Worm (Caenorhabditis elegans): ENCODE measurements around the gene alh-10.

Gene alh-10

DNA sequence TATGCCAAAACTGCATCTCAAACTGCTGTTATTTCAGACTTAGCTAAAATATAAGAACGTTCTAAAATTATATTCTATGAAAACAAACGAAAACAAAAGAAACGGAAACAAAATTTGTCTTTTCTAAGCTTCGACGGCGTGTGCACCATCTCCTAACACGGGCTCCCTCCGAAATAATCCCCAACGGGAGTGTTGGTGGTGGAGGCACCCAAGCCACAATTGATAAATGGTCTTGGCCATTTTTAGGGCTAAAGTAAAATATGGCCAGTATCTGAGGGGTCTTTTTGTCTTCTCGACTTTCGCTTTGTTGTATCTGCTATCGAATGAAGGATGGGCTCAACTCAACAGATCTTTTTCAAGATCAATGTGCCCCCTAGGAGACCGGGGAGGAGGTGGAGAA, 31.9 kb upstream of the alh-10 start:
- TF ChIP-seq Y48G9A.11 (GFP tag; IDR thresholded peaks at IDR 0.05): no peak
- TF ChIP-seq mes-2 (tag; optimal IDR thresholded peaks at IDR 0.05; ENCODE audit: poor library complexity, severe bottlenecking): no peak
- TF ChIP-seq gei-8 (GFP tag; optimal IDR thresholded peaks at IDR 0.05): no peak
- no peak for TF ChIP-seq lim-7 (GFP tag; IDR thresholded peaks at IDR 0.05)
- TF ChIP-seq nhr-25 (tag; optimal IDR thresholded peaks at IDR 0.05; ENCODE audit: borderline replicate concordance, insufficient read depth): no peak
- no peak for TF ChIP-seq mdl-1 (tag; optimal IDR thresholded peaks at IDR 0.05)
- peak in 1 of 2 experiments; percentile 47 for TF ChIP-seq unc-62 (GFP tag; optimal IDR thresholded peaks at IDR 0.05 in 1 of 2)
- TF ChIP-seq unc-62 (tag; optimal IDR thresholded peaks at IDR 0.05): no peak
- no peak for TF ChIP-seq sdz-12 (GFP tag; optimal IDR thresholded peaks at IDR 0.05)

DNA sequence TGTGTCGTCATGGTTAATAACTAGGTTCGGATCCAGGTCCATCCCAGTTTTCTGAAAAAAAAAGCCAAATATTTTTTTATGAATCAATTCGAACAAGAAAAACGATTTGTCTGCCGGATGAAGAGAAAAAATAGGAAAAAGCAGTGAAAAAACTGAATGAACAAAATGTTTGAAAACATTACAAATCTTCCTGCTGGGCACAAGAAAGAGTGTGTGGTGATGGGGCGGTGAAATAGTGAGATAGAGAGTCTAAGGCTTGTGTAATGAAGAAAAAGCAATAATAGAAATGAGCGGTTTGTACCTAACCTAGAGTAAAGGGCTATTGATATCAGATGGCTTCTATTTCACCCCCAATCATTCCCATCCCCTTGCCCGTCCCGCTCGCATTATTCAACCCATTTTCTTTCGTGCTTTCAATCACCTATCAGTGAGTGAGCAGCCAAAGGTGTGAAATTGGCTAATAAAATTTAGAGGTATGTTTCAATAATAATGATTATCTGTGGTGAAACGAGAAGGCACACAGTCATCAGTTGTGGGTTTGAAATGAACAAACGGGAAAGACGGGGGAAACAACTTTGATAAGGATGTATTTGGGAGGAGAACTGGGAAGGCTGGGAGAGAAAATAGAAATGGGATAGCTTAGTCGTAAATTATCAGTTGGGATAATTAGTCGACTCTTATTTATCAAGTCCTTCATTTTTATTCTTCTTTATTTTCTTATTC, 27.3 kb upstream of the alh-10 start, which contains the start of gene bar-1:
Gene bar-1 (minus strand): TSS at position 51 of the 723 bp plus-strand sequence.
- TF ChIP-seq php-3 (GFP tag; IDR thresholded peaks at IDR 0.05): peak; percentile 77
- TF ChIP-seq pqm-1 (tag; optimal IDR thresholded peaks at IDR 0.05): peak; percentile 48
- peak; percentile 47 for TF ChIP-seq hlh-11 (tag; optimal IDR thresholded peaks at IDR 0.05)
- peak in 1 of 2 experiments; percentile 15 for TF ChIP-seq unc-62 (GFP tag; optimal IDR thresholded peaks at IDR 0.05 in 1 of 2)
- no peak for TF ChIP-seq unc-62 (tag; optimal IDR thresholded peaks at IDR 0.05)
- TF ChIP-seq nhr-6 (tag; optimal IDR thresholded peaks at IDR 0.05): no peak
- no peak for TF ChIP-seq daf-16 (GFP tag; optimal IDR thresholded peaks at IDR 0.05)
- TF ChIP-seq daf-16 (tag; optimal IDR thresholded peaks at IDR 0.05): peak; percentile 60
- no peak for TF ChIP-seq D1046.2 (GFP tag; IDR thresholded peaks at IDR 0.05)
- 0 out of 2 replicates have a peak, but pooled peaks have one; percentile 20 for TF ChIP-seq ceh-20 (GFP tag; IDR thresholded peaks at IDR 0.05)
- TF ChIP-seq nhr-28 (tag; optimal IDR thresholded peaks at IDR 0.05): peak; percentile 51
- no peak for TF ChIP-seq ztf-11 (tag; optimal IDR thresholded peaks at IDR 0.05)
- peak; percentile 24 for TF ChIP-seq nhr-77 (tag; optimal IDR thresholded peaks at IDR 0.05)
- TF ChIP-seq dmd-6 (GFP tag; IDR thresholded peaks at IDR 0.05): peak; percentile 39; the same call in 1 of the 2 replicates

DNA sequence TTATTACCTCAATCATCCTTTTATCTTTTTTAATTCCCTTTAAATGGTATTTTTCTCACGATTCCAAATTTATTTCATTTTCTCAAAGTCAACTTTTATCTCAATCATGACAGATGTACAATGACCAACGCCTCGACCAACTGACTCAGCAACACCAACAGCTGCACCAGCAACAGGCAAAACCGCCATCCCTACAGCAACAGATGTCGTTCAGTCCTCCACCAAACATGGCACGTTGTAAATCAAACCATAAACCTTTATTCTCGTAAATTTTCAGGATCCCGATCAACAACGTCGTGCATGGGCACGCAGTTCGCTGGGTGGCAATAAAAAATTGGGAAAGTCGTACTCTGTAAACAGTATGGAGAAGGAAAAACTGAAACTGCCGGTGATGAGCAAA, 19.3 kb upstream of the alh-10 start:
- TF ChIP-seq mdt-29 (GFP tag; IDR thresholded peaks at IDR 0.05): no peak
- no peak for TF ChIP-seq snpc-4 (tag; optimal IDR thresholded peaks at IDR 0.05)
- TF ChIP-seq php-3 (GFP tag; IDR thresholded peaks at IDR 0.05): no peak
- TF ChIP-seq nhr-237 (tag; optimal IDR thresholded peaks at IDR 0.05): no peak
- no peak for TF ChIP-seq vab-7 (GFP tag; IDR thresholded peaks at IDR 0.05)
- TF ChIP-seq nhr-42 (GFP tag; IDR thresholded peaks at IDR 0.05): no peak
- TF ChIP-seq ces-1 (GFP tag; optimal IDR thresholded peaks at IDR 0.05): no peak
- no peak for TF ChIP-seq spr-3 (GFP tag; optimal IDR thresholded peaks at IDR 0.05)
- no peak for TF ChIP-seq ceh-44 (GFP tag; IDR thresholded peaks at IDR 0.05)
- TF ChIP-seq ceh-28 (tag; optimal IDR thresholded peaks at IDR 0.05): no peak
- no peak for TF ChIP-seq mes-2 (tag; optimal IDR thresholded peaks at IDR 0.05; ENCODE audit: poor library complexity, severe bottlenecking)
- TF ChIP-seq rbr-2 (tag; optimal IDR thresholded peaks at IDR 0.05): no peak
- TF ChIP-seq skn-1 (tag; optimal IDR thresholded peaks at IDR 0.05): no peak
- no peak for TF ChIP-seq fos-1 (tag; optimal IDR thresholded peaks at IDR 0.05)
- TF ChIP-seq lin-15B (tag; optimal IDR thresholded peaks at IDR 0.05): no peak
- no peak for TF ChIP-seq mep-1 (tag; optimal IDR thresholded peaks at IDR 0.05)
- TF ChIP-seq nhr-76 (tag; optimal IDR thresholded peaks at IDR 0.05): no peak
- no peak for TF ChIP-seq lir-3 (tag; optimal IDR thresholded peaks at IDR 0.05)
- TF ChIP-seq F44E2.7 (GFP tag; IDR thresholded peaks at IDR 0.05): no peak
